Worm (Caenorhabditis elegans): ENCODE measurements around the gene nog-1.

nog-1 gene

DNA sequence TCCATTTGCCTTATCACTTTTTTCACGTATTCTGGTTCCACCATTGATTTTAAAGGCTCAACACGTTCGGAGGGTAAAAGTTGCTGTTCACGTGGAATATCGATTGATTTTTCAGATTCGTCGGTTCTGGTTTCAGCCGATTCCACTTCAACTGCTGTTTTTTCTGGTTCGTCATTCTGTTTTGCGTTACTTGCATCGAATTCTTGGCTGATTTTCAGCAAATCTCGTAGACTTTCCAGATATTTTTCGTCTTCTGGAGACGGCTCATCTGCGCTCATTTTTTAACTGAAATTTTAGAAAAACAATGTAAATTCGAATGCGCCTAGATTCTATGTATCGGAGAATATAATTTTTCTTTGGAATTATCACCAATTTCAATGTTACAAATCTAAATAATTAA lies 26.0 kb downstream of the nog-1 start, which contains the start of gene eri-1 (continued):
- TF ChIP-seq him-1 (tag; optimal IDR thresholded peaks at IDR 0.05) (no peak), snpc-1.3 (tag; optimal IDR thresholded peaks at IDR 0.05; ENCODE audit: insufficient read depth) (no peak), madf-8 (GFP tag; conservative IDR thresholded peaks at IDR 0.05) (no peak), mel-28 (tag; optimal IDR thresholded peaks at IDR 0.05; ENCODE audit: borderline replicate concordance) (no peak), nfyb-1 (GFP tag; IDR thresholded peaks at IDR 0.05) (no peak), Y56A3A.18 (GFP tag; IDR thresholded peaks at IDR 0.05) (no peak; the same call in 1 of the 2 replicates), lir-1 (GFP tag; conservative IDR thresholded peaks at IDR 0.05) (no peak), Y53F4B.3 (GFP tag; IDR thresholded peaks at IDR 0.05) (no peak), nhr-80 (tag; optimal IDR thresholded peaks at IDR 0.05) (no peak), sptf-2 (GFP tag; optimal IDR thresholded peaks at IDR 0.05) (no peak), xnd-1 (tag; optimal IDR thresholded peaks at IDR 0.05) (no peak), ceh-79 (tag; optimal IDR thresholded peaks at IDR 0.05) (no peak), attf-3 (GFP tag; conservative IDR thresholded peaks at IDR 0.05) (no peak), C17E4.6 (GFP tag; IDR thresholded peaks at IDR 0.05) (no peak), lsy-27 (tag; optimal IDR thresholded peaks at IDR 0.05; ENCODE audit: borderline replicate concordance, insufficient read depth) (no peak), let-607 (tag; optimal IDR thresholded peaks at IDR 0.05) (no peak), F10E7.11 (tag; optimal IDR thresholded peaks at IDR 0.05) (peak; percentile 16), ztf-26 (tag; optimal IDR thresholded peaks at IDR 0.05) (no peak), lin-26 (GFP tag; IDR thresholded peaks at IDR 0.05) (no peak), efl-1 (GFP tag; optimal IDR thresholded peaks at IDR 0.05) (no peak), madf-3 (GFP tag; IDR thresholded peaks at IDR 0.05) (peak; percentile 77; the same call in 1 of the 2 replicates), gei-17 (GFP tag; optimal IDR thresholded peaks at IDR 0.05) (no peak), ceh-27 (GFP tag; optimal IDR thresholded peaks at IDR 0.05) (no peak), bed-1 (GFP tag; IDR thresholded peaks at IDR 0.05) (no peak), attf-5 (GFP tag; optimal IDR thresholded peaks at IDR 0.05) (no peak), hsf-1 (GFP tag; IDR thresholded peaks at IDR 0.05) (peak; percentile 50; the same call in 1 of the 2 replicates), F23B12.7 (tag; optimal IDR thresholded peaks at IDR 0.05; ENCODE audit: insufficient read depth) (no peak), F33H1.4 (GFP tag; IDR thresholded peaks at IDR 0.05) (no peak), mxl-1 (tag; optimal IDR thresholded peaks at IDR 0.05) (no peak), ccch-3 (GFP tag; optimal IDR thresholded peaks at IDR 0.05) (no peak), cebp-2 (GFP tag; IDR thresholded peaks at IDR 0.05) (no peak), chd-7 (tag; optimal IDR thresholded peaks at IDR 0.05) (no peak), nhr-120 (GFP tag; IDR thresholded peaks at IDR 0.05) (no peak), madf-10 (tag; optimal IDR thresholded peaks at IDR 0.05) (no peak), ceh-100 (GFP tag; IDR thresholded peaks at IDR 0.05) (no peak), F57C9.4 (tag; optimal IDR thresholded peaks at IDR 0.05) (no peak), snpc-1.1 (tag; optimal IDR thresholded peaks at IDR 0.05; ENCODE audit: insufficient read depth) (no peak), F37B4.10 (GFP tag; IDR thresholded peaks at IDR 0.05) (no peak), K11D2.4 (GFP tag; IDR thresholded peaks at IDR 0.05) (no peak), hmg-20 (GFP tag; IDR thresholded peaks at IDR 0.05) (no peak), fkh-3 (tag; optimal IDR thresholded peaks at IDR 0.05) (no peak), nhr-90 (tag; optimal IDR thresholded peaks at IDR 0.05) (no peak), ceh-40 (GFP tag; IDR thresholded peaks at IDR 0.05) (no peak), rpc-1 (optimal IDR thresholded peaks at IDR 0.05) (no peak), rpc-1 (tag; optimal IDR thresholded peaks at IDR 0.05) (no peak), cebp-1 (GFP tag; IDR thresholded peaks at IDR 0.05) (no peak; the same call in 1 of the 2 replicates), cebp-1 (tag; optimal IDR thresholded peaks at IDR 0.05) (peak; percentile 25), ztf-3 (GFP tag; optimal IDR thresholded peaks at IDR 0.05) (no peak), tlf-1 (GFP tag; optimal IDR thresholded peaks at IDR 0.05) (no peak), C06A6.2 (GFP tag; conservative IDR thresholded peaks at IDR 0.05) (no peak)

All from whole organism, young adult.